Fruit fly (Drosophila melanogaster) whole organism, embryonic: ENCODE data around the gene CG7497.

ENCODE experiments used
- Ada2b ChIP-seq: fragments of 200-800 bp; sonication (Bioruptor generic); IDR thresholded peaks from 2 replicates; pipeline ENCODE4 v1.3.6; 2022; ENCODE audit warnings: missing biosample characterization, missing genetic modification characterization
- CG13775 ChIP-seq: fragments of 200-800 bp; sonication (Bioruptor generic); optimal IDR thresholded peaks from 3 replicates; lab custom pipeline; 2017; ENCODE audit warnings: missing biosample characterization, mild to moderate bottlenecking, missing genetic modification characterization
- CG17385 ChIP-seq: fragments of 200-800 bp; sonication (Bioruptor generic); optimal IDR thresholded peaks from 3 replicates; lab custom pipeline; 2018; ENCODE audit warnings: missing biosample characterization, mild to moderate bottlenecking, missing genetic modification characterization
- CG1832 ChIP-seq: fragments of 200-800 bp; sonication (Bioruptor generic); optimal IDR thresholded peaks from 2 replicates; lab custom pipeline; 2017; ENCODE audit warnings: missing biosample characterization, mild to moderate bottlenecking, missing genetic modification characterization, inconsistent platforms
- CG2202 ChIP-seq: fragments of 200-800 bp; sonication (Bioruptor generic); optimal IDR thresholded peaks from 2 replicates; lab custom pipeline; 2018; ENCODE audit warnings: missing biosample characterization, mild to moderate bottlenecking, missing genetic modification characterization
- CG3995 ChIP-seq: fragments of 200-800 bp; sonication (Bioruptor generic); optimal IDR thresholded peaks from 3 replicates; lab custom pipeline; 2016; ENCODE audit warnings: missing biosample characterization, missing genetic modification characterization
- CG4360 ChIP-seq: fragments of 200-800 bp; sonication (Bioruptor generic); IDR thresholded peaks from 2 replicates; pipeline ENCODE4 v1.3.6; 2022; ENCODE audit warnings: missing biosample characterization, missing genetic modification characterization
- CG4854 ChIP-seq: fragments of 200-800 bp; sonication (Bioruptor generic); optimal IDR thresholded peaks from 2 replicates; lab custom pipeline; 2016; ENCODE audit warnings: missing biosample characterization, missing genetic modification characterization, inconsistent platforms
- CG6175 ChIP-seq: fragments of 200-800 bp; sonication (Bioruptor generic); IDR thresholded peaks from 3 replicates; pipeline ENCODE4 v1.3.6; 2022; ENCODE audit warnings: missing biosample characterization, missing genetic modification characterization
- CG8478 ChIP-seq: fragments of >200 bp; optimal IDR thresholded peaks from 2 replicates; lab custom pipeline; 2018
- D19A ChIP-seq: fragments of 200-800 bp; optimal IDR thresholded peaks from 3 replicates; lab custom pipeline; 2019; ENCODE audit warnings: missing biosample characterization, mild to moderate bottlenecking, missing genetic modification characterization, moderate library complexity
- Dref ChIP-seq: fragments of 200-800 bp; sonication (Bioruptor generic); IDR thresholded peaks from 2 replicates; pipeline ENCODE4 v1.3.6; 2022; ENCODE audit warnings: missing biosample characterization, missing genetic modification characterization
- Drgx ChIP-seq: fragments of 200-800 bp; sonication (Bioruptor generic); IDR thresholded peaks from 2 replicates; pipeline ENCODE4 v1.3.6; 2022; ENCODE audit warnings: missing biosample characterization, missing genetic modification characterization
- HLH4C ChIP-seq: fragments of 200-800 bp; sonication (Bioruptor generic); IDR thresholded peaks from 3 replicates; pipeline ENCODE4 v1.3.6; 2022; ENCODE audit warnings: missing biosample characterization, missing genetic modification characterization; ENCODE audit not compliant: partially characterized antibody
- HLHmδ ChIP-seq: fragments of 200-800 bp; sonication (Bioruptor generic); optimal IDR thresholded peaks from 2 replicates; lab custom pipeline; 2018; ENCODE audit warnings: missing biosample characterization, mild to moderate bottlenecking, missing genetic modification characterization, moderate library complexity
- Hey ChIP-seq: fragments of 200-800 bp; sonication (Bioruptor generic); optimal IDR thresholded peaks from 3 replicates; lab custom pipeline; 2018; ENCODE audit warnings: missing biosample characterization, mild to moderate bottlenecking, missing genetic modification characterization
- HmgZ ChIP-seq: fragments of 200-800 bp; sonication (Bioruptor generic); optimal IDR thresholded peaks from 2 replicates; lab custom pipeline; 2018; ENCODE audit warnings: missing biosample characterization, mild to moderate bottlenecking, missing genetic modification characterization
- Hr78 ChIP-seq, 2 experiments: fragments of 200-800 bp in 1 of 2; fragments of >200 bp in 1 of 2; sonication (Bioruptor generic) in 1 of 2; optimal IDR thresholded peaks; 2 replicates each; lab custom pipeline; 2017 to 2019; ENCODE audit warnings: missing biosample characterization in 2 of 2, missing genetic modification characterization in 2 of 2, mild to moderate bottlenecking in 1 of 2, moderate library complexity in 1 of 2
- Pdp1 ChIP-seq, 2 experiments: fragments of 200-800 bp; sonication (Bioruptor generic); optimal IDR thresholded peaks; 3 replicates each; lab custom pipeline; 2016; ENCODE audit warnings: missing biosample characterization in 2 of 2, missing genetic modification characterization in 2 of 2, mild to moderate bottlenecking in 1 of 2, moderate library complexity in 1 of 2
- Trl ChIP-seq, 3 experiments: fragments of >200 bp in 2 of 3; fragments of 200-800 bp in 1 of 3; sonication (Bioruptor generic) in 1 of 3; optimal IDR thresholded peaks; 2 replicates in 1 of 3; 3 replicates in 2 of 3; lab custom pipeline; 2016 to 2017; ENCODE audit warnings: missing biosample characterization in 1 of 3, missing genetic modification characterization in 1 of 3
- ato ChIP-seq: fragments of 200-800 bp; sonication (Bioruptor generic); IDR thresholded peaks from 2 replicates; pipeline ENCODE4 v1.3.6; 2022; ENCODE audit warnings: missing biosample characterization, missing genetic modification characterization; ENCODE audit not compliant: partially characterized antibody
- bbx ChIP-seq: fragments of 200-800 bp; sonication (Bioruptor generic); IDR thresholded peaks from 2 replicates; pipeline ENCODE4 v1.3.6; 2022; ENCODE audit warnings: missing biosample characterization, missing genetic modification characterization; ENCODE audit not compliant: partially characterized antibody
- cg ChIP-seq: fragments of 200-800 bp; sonication (Bioruptor generic); optimal IDR thresholded peaks from 3 replicates; lab custom pipeline; 2019; ENCODE audit warnings: missing biosample characterization, mild to moderate bottlenecking, missing genetic modification characterization, moderate library complexity
- chn ChIP-seq: fragments of 200-800 bp; sonication (Bioruptor generic); optimal IDR thresholded peaks from 2 replicates; lab custom pipeline; 2016; ENCODE audit warnings: missing biosample characterization, missing genetic modification characterization
- ci ChIP-seq: fragments of 200-800 bp; sonication (Bioruptor generic); IDR thresholded peaks from 3 replicates; pipeline ENCODE4 v1.3.6; 2022; ENCODE audit warnings: missing biosample characterization, missing genetic modification characterization
- corto ChIP-seq: fragments of 200-800 bp; sonication (Bioruptor generic); optimal IDR thresholded peaks from 2 replicates; lab custom pipeline; 2016; ENCODE audit warnings: missing biosample characterization, mild to moderate bottlenecking, missing genetic modification characterization, moderate library complexity
- cwo ChIP-seq: fragments of 200-800 bp; sonication (Bioruptor generic); optimal IDR thresholded peaks from 3 replicates; lab custom pipeline; 2017; ENCODE audit warnings: missing biosample characterization, missing genetic modification characterization, mild to moderate bottlenecking, moderate library complexity, missing genetic modification reagents
- dm ChIP-seq: fragments of 200-800 bp; sonication (Bioruptor generic); optimal IDR thresholded peaks from 3 replicates; lab custom pipeline; 2016; ENCODE audit warnings: missing biosample characterization, missing genetic modification characterization
- dpn ChIP-seq, 2 experiments: fragments of 200-800 bp; sonication (Bioruptor generic); optimal IDR thresholded peaks; 3 replicates each; lab custom pipeline; 2016; ENCODE audit warnings: missing biosample characterization in 2 of 2, missing genetic modification characterization in 2 of 2
- dysf ChIP-seq: fragments of 200-800 bp; sonication (Bioruptor generic); IDR thresholded peaks from 3 replicates; pipeline ENCODE4 v1.3.6; 2022; ENCODE audit warnings: missing biosample characterization, missing genetic modification characterization
- en ChIP-seq: fragments of 200-800 bp; sonication (Bioruptor generic); optimal IDR thresholded peaks from 2 replicates; lab custom pipeline; 2016; ENCODE audit warnings: missing biosample characterization, missing genetic modification characterization
- gem ChIP-seq: fragments of 200-800 bp; sonication (Bioruptor generic); optimal IDR thresholded peaks from 2 replicates; lab custom pipeline; 2019; ENCODE audit warnings: missing biosample characterization, mild to moderate bottlenecking, missing genetic modification characterization, moderate library complexity
- kni ChIP-seq: fragments of 200-800 bp; sonication (Bioruptor generic); optimal IDR thresholded peaks from 3 replicates; lab custom pipeline; 2017; ENCODE audit warnings: mild to moderate bottlenecking, missing biosample characterization, missing genetic modification reagents, missing genetic modification characterization
- knrl ChIP-seq: fragments of 200-800 bp; sonication (Bioruptor generic); IDR thresholded peaks from 3 replicates; pipeline ENCODE4 v1.3.6; 2022; ENCODE audit warnings: missing biosample characterization, missing genetic modification characterization; ENCODE audit not compliant: partially characterized antibody
- lbe ChIP-seq: fragments of 200-800 bp; sonication (Bioruptor generic); optimal IDR thresholded peaks from 2 replicates; lab custom pipeline; 2016; ENCODE audit warnings: missing biosample characterization, mild to moderate bottlenecking, missing genetic modification characterization
- lov ChIP-seq, 2 experiments: fragments of 200-800 bp in 1 of 2; fragments of >200 bp in 1 of 2; sonication (Bioruptor generic) in 1 of 2; IDR thresholded peaks in 1 of 2; optimal IDR thresholded peaks in 1 of 2; 2 replicates in 1 of 2; 3 replicates in 1 of 2; pipeline versions ENCODE4 v1.3.6 to Lab custom; 2017 to 2022; ENCODE audit warnings: missing biosample characterization in 1 of 2, missing genetic modification characterization in 1 of 2
- nerfin-2 ChIP-seq: fragments of 200-800 bp; sonication (Bioruptor generic); IDR thresholded peaks from 2 replicates; pipeline ENCODE4 v1.3.6; 2022; ENCODE audit warnings: missing biosample characterization, missing genetic modification characterization; ENCODE audit not compliant: partially characterized antibody
- nmo ChIP-seq: fragments of 200-800 bp; sonication (Bioruptor generic); optimal IDR thresholded peaks from 2 replicates; lab custom pipeline; 2018; ENCODE audit warnings: missing biosample characterization, mild to moderate bottlenecking, missing genetic modification characterization, moderate library complexity
- rib ChIP-seq: fragments of 200-800 bp; sonication (Bioruptor generic); IDR thresholded peaks from 2 replicates; pipeline ENCODE4 v1.3.6; 2022; ENCODE audit warnings: missing biosample characterization, missing genetic modification characterization
- sens-2 ChIP-seq: fragments of 200-800 bp; sonication (Bioruptor generic); IDR thresholded peaks from 2 replicates; pipeline ENCODE4 v1.3.6; 2022; ENCODE audit warnings: missing biosample characterization, missing genetic modification characterization
- sna ChIP-seq: fragments of 200-800 bp; sonication (Bioruptor generic); IDR thresholded peaks from 2 replicates; pipeline ENCODE4 v1.3.6; 2022; ENCODE audit warnings: missing biosample characterization, missing genetic modification characterization; ENCODE audit not compliant: partially characterized antibody
- stwl ChIP-seq: fragments of 200-800 bp; sonication (Bioruptor generic); optimal IDR thresholded peaks from 3 replicates; lab custom pipeline; 2018; ENCODE audit warnings: missing biosample characterization, mild to moderate bottlenecking, missing genetic modification characterization, moderate library complexity
- trh ChIP-seq: fragments of 200-800 bp; sonication (Bioruptor generic); optimal IDR thresholded peaks from 2 replicates; lab custom pipeline; 2016; ENCODE audit warnings: missing biosample characterization, missing genetic modification characterization
- unc-4 ChIP-seq: fragments of 200-800 bp; sonication (Bioruptor generic); IDR thresholded peaks from 2 replicates; pipeline ENCODE4 v1.3.6; 2022; ENCODE audit warnings: missing biosample characterization, missing genetic modification characterization; ENCODE audit not compliant: partially characterized antibody
- zen2 ChIP-seq: fragments of 200-800 bp; sonication (Bioruptor generic); IDR thresholded peaks from 3 replicates; pipeline ENCODE4 v1.3.6; 2022; ENCODE audit warnings: missing biosample characterization, missing genetic modification characterization; ENCODE audit not compliant: partially characterized antibody
- zfh2 ChIP-seq: fragments of 200-800 bp; sonication (Bioruptor generic); optimal IDR thresholded peaks from 2 replicates; lab custom pipeline; 2016; ENCODE audit warnings: missing biosample characterization, missing genetic modification characterization

CG7497 gene

DNA sequence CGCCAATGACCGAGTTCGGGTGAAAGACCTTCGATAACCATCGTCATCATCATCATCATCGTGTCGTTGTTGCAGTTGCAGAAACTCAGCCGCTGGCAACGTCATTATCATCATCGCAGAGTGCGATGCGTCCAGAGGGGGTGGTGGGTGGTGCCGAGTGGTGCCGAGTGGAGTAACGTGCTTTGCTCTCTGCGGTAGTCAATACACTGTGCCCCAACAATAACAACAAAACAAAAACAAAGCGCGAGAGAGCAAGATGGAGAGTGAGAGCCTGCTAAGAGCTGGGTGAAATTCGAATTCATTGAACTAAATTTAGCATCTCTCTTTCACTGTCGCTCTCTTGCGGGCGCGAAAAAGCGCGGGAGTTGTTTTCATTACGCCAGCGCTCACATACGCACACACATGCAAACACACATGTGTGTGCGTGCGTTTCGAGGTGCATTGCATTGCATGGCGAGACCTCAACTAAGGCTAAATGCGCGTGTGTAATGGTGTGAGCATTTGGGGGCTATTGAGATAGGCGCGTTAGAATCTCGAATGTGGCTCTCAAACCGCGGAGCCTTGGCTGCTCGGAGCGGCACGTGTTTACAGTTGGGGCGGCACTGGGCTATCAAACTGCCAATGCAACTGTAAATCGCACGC is 21.3 kb upstream of the CG7497 start (continued):
- no peak for TF ChIP-seq nerfin-2 (GFP tag; lab: Robert Waterston, UW)
- TF ChIP-seq D19A (tag; lab: Kevin White, UChicago): no peak
- TF ChIP-seq cwo: peak; percentile 96
- no peak for TF ChIP-seq sna (GFP tag; lab: Robert Waterston, UW)
- TF ChIP-seq CG8478 (lab: Kevin White, UChicago): peak; percentile 86
- TF ChIP-seq CG4360 (GFP tag; lab: Robert Waterston, UW): peak; percentile 44; the same call in 1 of the 2 replicates
- TF ChIP-seq dm (GFP tag; lab: Kevin White, UChicago): peak; percentile 89
- no peak for TF ChIP-seq lov (optimal IDR thresholded peaks at IDR 0.05; lab: Kevin White, UChicago)
- peak; percentile 48; the same call in 1 of the 3 replicates for TF ChIP-seq lov (GFP tag; IDR thresholded peaks at IDR 0.05; lab: Robert Waterston, UW)
- TF ChIP-seq CG13775 (GFP tag; lab: Kevin White, UChicago): no peak
- TF ChIP-seq CG4854 (GFP tag; lab: Kevin White, UChicago): no peak
- 0 out of 2 replicates have a peak, but pooled peaks have one; percentile 46 for TF ChIP-seq ato (GFP tag; lab: Robert Waterston, UW)
- TF ChIP-seq CG6175 (GFP tag; lab: Robert Waterston, UW): 0 out of 3 replicates have a peak, but pooled peaks have one; percentile 6
- peak in 1 of 2 experiments; percentile 14 for TF ChIP-seq Hr78 (GFP tag; optimal IDR thresholded peaks at IDR 0.05; lab: Kevin White, UChicago)
- TF ChIP-seq Hey: peak; percentile 19
- 0 out of 3 replicates have a peak, but pooled peaks have one; percentile 29 for TF ChIP-seq HLH4C (GFP tag; lab: Robert Waterston, UW)
- peak; percentile 87 to 93 for TF ChIP-seq Trl (optimal IDR thresholded peaks at IDR 0.05; lab: Kevin White, UChicago)
- TF ChIP-seq Trl (GFP tag; optimal IDR thresholded peaks at IDR 0.05; lab: Kevin White, UChicago): no peak
- TF ChIP-seq unc-4 (GFP tag; lab: Robert Waterston, UW): no peak
- peak; percentile 94 for TF ChIP-seq cg (GFP tag; lab: Kevin White, UChicago)
- no peak for TF ChIP-seq CG2202
- TF ChIP-seq HmgZ: no peak
- TF ChIP-seq chn (GFP tag; lab: Kevin White, UChicago): peak; percentile 10
- TF ChIP-seq corto (GFP tag; lab: Kevin White, UChicago): peak; percentile 29
- TF ChIP-seq CG17385: no peak
- 0 out of 3 replicates have a peak, but pooled peaks have one; percentile 34 for TF ChIP-seq zen2 (GFP tag; lab: Robert Waterston, UW)
- peak; percentile 23 for TF ChIP-seq nmo
- peak; percentile 30 for TF ChIP-seq kni
- TF ChIP-seq rib: peak; percentile 71
- TF ChIP-seq zfh2 (GFP tag; lab: Kevin White, UChicago): no peak
- 0 out of 2 replicates have a peak, but pooled peaks have one; percentile 18 for TF ChIP-seq sens-2 (GFP tag; lab: Robert Waterston, UW)
- peak; percentile 55; the same call in 1 of the 3 replicates for TF ChIP-seq ci (GFP tag; lab: Robert Waterston, UW)
- TF ChIP-seq stwl (tag; lab: Kevin White, UChicago): peak; percentile 3
- TF ChIP-seq CG1832 (GFP tag; lab: Kevin White, UChicago): no peak
- TF ChIP-seq Dref (GFP tag; lab: Robert Waterston, UW): no peak
- no peak for TF ChIP-seq trh (GFP tag; lab: Kevin White, UChicago)
- no peak for TF ChIP-seq gem
- no peak for TF ChIP-seq dysf
- no peak for TF ChIP-seq Ada2b (GFP tag; lab: Robert Waterston, UW)
- peak; percentile 28 for TF ChIP-seq lbe (GFP tag; lab: Kevin White, UChicago)
- TF ChIP-seq Pdp1 (GFP tag; optimal IDR thresholded peaks at IDR 0.05; lab: Kevin White, UChicago): peak in 1 of 2 experiments; percentile 83
- TF ChIP-seq dpn (GFP tag; optimal IDR thresholded peaks at IDR 0.05; lab: Kevin White, UChicago): no peak
- TF ChIP-seq bbx (GFP tag; lab: Robert Waterston, UW): peak; percentile 42; the same call in 1 of the 2 replicates
- TF ChIP-seq HLHmδ (GFP tag; lab: Kevin White, UChicago): peak; percentile 42
- no peak for TF ChIP-seq CG3995 (GFP tag; lab: Kevin White, UChicago)
- TF ChIP-seq en (GFP tag; lab: Kevin White, UChicago): no peak
- peak; percentile 22; the same call in 1 of the 2 replicates for TF ChIP-seq Drgx
- peak; percentile 44; the same call in 2 of the 3 replicates for TF ChIP-seq knrl (GFP tag; lab: Robert Waterston, UW)
